Fruit fly (Drosophila melanogaster) whole organism, embryonic: ENCODE measurements around the gene firl.

Source experiments
- Ada2b ChIP-seq: fragments of 200-800 bp; sonication (Bioruptor generic); IDR thresholded peaks from 2 replicates; pipeline ENCODE4 v1.3.6; 2022; ENCODE audit warnings: missing biosample characterization, missing genetic modification characterization
- Bgb ChIP-seq: fragments of 200-800 bp; sonication (Bioruptor generic); IDR thresholded peaks from 2 replicates; pipeline ENCODE4 v1.3.6; 2022; ENCODE audit warnings: missing biosample characterization, missing genetic modification characterization; ENCODE audit not compliant: partially characterized antibody
- CG10267 ChIP-seq: fragments of 200-800 bp; sonication (Bioruptor generic); optimal IDR thresholded peaks from 2 replicates; lab custom pipeline; 2018; ENCODE audit warnings: missing biosample characterization, mild to moderate bottlenecking, missing genetic modification characterization, moderate library complexity
- CG10274 ChIP-seq: fragments of 200-800 bp; sonication (Bioruptor generic); optimal IDR thresholded peaks from 3 replicates; lab custom pipeline; 2017; ENCODE audit warnings: missing biosample characterization, mild to moderate bottlenecking, missing genetic modification characterization
- CG11723 ChIP-seq: fragments of 200-800 bp; sonication (Bioruptor generic); optimal IDR thresholded peaks from 2 replicates; lab custom pipeline; 2017; ENCODE audit warnings: missing biosample characterization, mild to moderate bottlenecking, missing genetic modification characterization
- CG12236 ChIP-seq: fragments of 200-800 bp; sonication (Bioruptor generic); optimal IDR thresholded peaks from 2 replicates; lab custom pipeline; 2016; ENCODE audit warnings: missing biosample characterization, missing genetic modification characterization
- CG12391 ChIP-seq: fragments of 200-800 bp; sonication (Bioruptor generic); optimal IDR thresholded peaks from 3 replicates; lab custom pipeline; 2018; ENCODE audit warnings: missing biosample characterization, mild to moderate bottlenecking, missing genetic modification characterization, moderate library complexity
- CG12659 ChIP-seq: fragments of 200-800 bp; sonication (Bioruptor generic); optimal IDR thresholded peaks from 3 replicates; lab custom pipeline; 2017; ENCODE audit warnings: mild to moderate bottlenecking, missing biosample characterization, missing genetic modification reagents, missing genetic modification characterization
- CG13287 ChIP-seq: fragments of 200-800 bp; sonication (Bioruptor generic); IDR thresholded peaks from 2 replicates; pipeline ENCODE4 v1.3.6; 2022; ENCODE audit warnings: missing biosample characterization, missing genetic modification characterization; ENCODE audit not compliant: partially characterized antibody
- CG15601 ChIP-seq: fragments of 200-800 bp; sonication (Bioruptor generic); optimal IDR thresholded peaks from 3 replicates; lab custom pipeline; 2019; ENCODE audit warnings: missing biosample characterization, mild to moderate bottlenecking, missing genetic modification characterization, moderate library complexity
- CG1602 ChIP-seq: fragments of 200-800 bp; sonication (Bioruptor generic); optimal IDR thresholded peaks from 3 replicates; lab custom pipeline; 2016; ENCODE audit warnings: missing biosample characterization, missing genetic modification characterization
- CG17829 ChIP-seq: fragments of 200-800 bp; optimal IDR thresholded peaks from 2 replicates; lab custom pipeline; 2019; ENCODE audit warnings: missing biosample characterization, mild to moderate bottlenecking, missing genetic modification characterization, moderate library complexity
- CG18262 ChIP-seq: fragments of 200-800 bp; optimal IDR thresholded peaks from 3 replicates; lab custom pipeline; 2019; ENCODE audit warnings: missing biosample characterization, mild to moderate bottlenecking, missing genetic modification characterization, moderate library complexity
- CG42726 ChIP-seq: fragments of 200-800 bp; sonication (Bioruptor generic); IDR thresholded peaks from 2 replicates; pipeline ENCODE4 v1.3.6; 2022; ENCODE audit warnings: missing biosample characterization, missing genetic modification characterization; ENCODE audit not compliant: partially characterized antibody
- CG4282 ChIP-seq: fragments of 200-800 bp; sonication (Bioruptor generic); optimal IDR thresholded peaks from 2 replicates; lab custom pipeline; 2016; ENCODE audit warnings: missing biosample characterization, missing genetic modification characterization
- CG5180 ChIP-seq: fragments of 200-800 bp; sonication (Bioruptor generic); optimal IDR thresholded peaks from 3 replicates; lab custom pipeline; 2017; ENCODE audit warnings: missing biosample characterization, missing genetic modification characterization, mild to moderate bottlenecking, moderate library complexity, missing genetic modification reagents
- CG8290 ChIP-seq, 3 experiments: fragments of 200-800 bp; sonication (Bioruptor generic); optimal IDR thresholded peaks; 2 replicates each; lab custom pipeline; 2016 to 2019; ENCODE audit warnings: missing biosample characterization in 3 of 3, missing genetic modification characterization in 3 of 3, mild to moderate bottlenecking in 2 of 3, moderate library complexity in 1 of 3
- CG9215 ChIP-seq: fragments of 200-800 bp; sonication (Bioruptor generic); IDR thresholded peaks from 2 replicates; pipeline ENCODE4 v1.3.6; 2022; ENCODE audit warnings: missing biosample characterization, missing genetic modification characterization
- CG9437 ChIP-seq: fragments of 200-800 bp; sonication (Bioruptor generic); optimal IDR thresholded peaks from 2 replicates; lab custom pipeline; 2018; ENCODE audit warnings: missing biosample characterization, mild to moderate bottlenecking, missing genetic modification characterization
- Dbx ChIP-seq: fragments of 200-800 bp; sonication (Bioruptor generic); IDR thresholded peaks from 3 replicates; pipeline ENCODE4 v1.3.6; 2022; ENCODE audit warnings: missing biosample characterization, missing genetic modification characterization
- Doc3 ChIP-seq: fragments of 200-800 bp; sonication (Bioruptor generic); IDR thresholded peaks from 3 replicates; pipeline ENCODE4 v1.3.6; 2022; ENCODE audit warnings: missing biosample characterization, missing genetic modification characterization; ENCODE audit not compliant: partially characterized antibody
- Elba2 ChIP-seq: fragments of 200-800 bp; sonication (Bioruptor generic); optimal IDR thresholded peaks from 3 replicates; lab custom pipeline; 2016; ENCODE audit warnings: missing biosample characterization, missing genetic modification characterization
- HLHmδ ChIP-seq: fragments of 200-800 bp; sonication (Bioruptor generic); optimal IDR thresholded peaks from 2 replicates; lab custom pipeline; 2018; ENCODE audit warnings: missing biosample characterization, mild to moderate bottlenecking, missing genetic modification characterization, moderate library complexity
- Hey ChIP-seq: fragments of 200-800 bp; sonication (Bioruptor generic); optimal IDR thresholded peaks from 3 replicates; lab custom pipeline; 2018; ENCODE audit warnings: missing biosample characterization, mild to moderate bottlenecking, missing genetic modification characterization
- Meics ChIP-seq: fragments of 200-800 bp; sonication (Bioruptor generic); optimal IDR thresholded peaks from 2 replicates; lab custom pipeline; 2017; ENCODE audit warnings: missing biosample characterization, mild to moderate bottlenecking, missing genetic modification characterization
- NFAT ChIP-seq: fragments of 200-800 bp; sonication (Bioruptor generic); IDR thresholded peaks from 2 replicates; pipeline ENCODE4 v1.3.6; 2022; ENCODE audit warnings: missing biosample characterization, missing genetic modification characterization
- PHDP ChIP-seq: fragments of 200-800 bp; sonication (Bioruptor generic); optimal IDR thresholded peaks from 3 replicates; lab custom pipeline; 2018; ENCODE audit warnings: missing biosample characterization, mild to moderate bottlenecking, missing genetic modification characterization, moderate library complexity
- Sox102F ChIP-seq: fragments of 200-800 bp; sonication (Bioruptor generic); optimal IDR thresholded peaks from 2 replicates; lab custom pipeline; 2018; ENCODE audit warnings: missing biosample characterization, mild to moderate bottlenecking, missing genetic modification characterization, moderate library complexity
- Sry-δ ChIP-seq: fragments of 200-800 bp; sonication (Bioruptor generic); optimal IDR thresholded peaks from 2 replicates; lab custom pipeline; 2016; ENCODE audit warnings: missing biosample characterization, missing genetic modification characterization
- Trl ChIP-seq, 3 experiments: fragments of >200 bp in 2 of 3; fragments of 200-800 bp in 1 of 3; sonication (Bioruptor generic) in 1 of 3; optimal IDR thresholded peaks; 2 replicates in 1 of 3; 3 replicates in 2 of 3; lab custom pipeline; 2016 to 2017; ENCODE audit warnings: missing biosample characterization in 1 of 3, missing genetic modification characterization in 1 of 3
- YL-1 ChIP-seq: fragments of 200-800 bp; sonication (Bioruptor generic); optimal IDR thresholded peaks from 3 replicates; lab custom pipeline; 2017; ENCODE audit warnings: missing biosample characterization, mild to moderate bottlenecking, missing genetic modification characterization
- bbx ChIP-seq: fragments of 200-800 bp; sonication (Bioruptor generic); IDR thresholded peaks from 2 replicates; pipeline ENCODE4 v1.3.6; 2022; ENCODE audit warnings: missing biosample characterization, missing genetic modification characterization; ENCODE audit not compliant: partially characterized antibody
- bcd ChIP-seq: fragments of 200-800 bp; sonication (Bioruptor generic); optimal IDR thresholded peaks from 2 replicates; lab custom pipeline; 2017; ENCODE audit warnings: missing biosample characterization, mild to moderate bottlenecking, missing genetic modification characterization
- fd64A ChIP-seq: fragments of 200-800 bp; sonication (Bioruptor generic); optimal IDR thresholded peaks from 3 replicates; lab custom pipeline; 2018; ENCODE audit warnings: missing biosample characterization, mild to moderate bottlenecking, missing genetic modification characterization
- gfzf ChIP-seq: fragments of 200-800 bp; sonication (Bioruptor generic); optimal IDR thresholded peaks from 2 replicates; lab custom pipeline; 2016; ENCODE audit warnings: missing biosample characterization, mild to moderate bottlenecking, missing genetic modification characterization, moderate library complexity
- gro ChIP-seq: fragments of 200-800 bp; sonication (Bioruptor generic); optimal IDR thresholded peaks from 2 replicates; lab custom pipeline; 2016; ENCODE audit warnings: missing biosample characterization, missing genetic modification characterization
- gsb ChIP-seq: fragments of 200-800 bp; sonication (Bioruptor generic); IDR thresholded peaks from 2 replicates; pipeline ENCODE4 v1.3.6; 2022; ENCODE audit warnings: missing biosample characterization, missing genetic modification characterization
- gsb-n ChIP-seq: fragments of 200-800 bp; sonication (Bioruptor generic); optimal IDR thresholded peaks from 3 replicates; lab custom pipeline; 2018; ENCODE audit warnings: missing biosample characterization, mild to moderate bottlenecking, missing genetic modification characterization
- ham ChIP-seq: fragments of 200-800 bp; sonication (Bioruptor generic); IDR thresholded peaks from 2 replicates; pipeline ENCODE4 v1.3.6; 2022; ENCODE audit warnings: missing biosample characterization, missing genetic modification characterization
- lola ChIP-seq, 3 experiments: fragments of >200 bp in 2 of 3; fragments of 200-800 bp in 1 of 3; sonication (Bioruptor generic) in 1 of 3; optimal IDR thresholded peaks; 2 replicates each; lab custom pipeline; 2017 to 2019; ENCODE audit warnings: missing biosample characterization in 3 of 3, missing genetic modification characterization in 3 of 3, mild to moderate bottlenecking in 1 of 3, moderate library complexity in 1 of 3
- run ChIP-seq: fragments of 200-800 bp; sonication (Bioruptor generic); optimal IDR thresholded peaks from 3 replicates; lab custom pipeline; 2018; ENCODE audit warnings: missing biosample characterization, mild to moderate bottlenecking, missing genetic modification characterization
- sisA ChIP-seq: fragments of 200-800 bp; sonication (Bioruptor generic); IDR thresholded peaks from 2 replicates; pipeline ENCODE4 v1.3.6; 2022; ENCODE audit warnings: missing biosample characterization, missing genetic modification characterization
- slbo ChIP-seq: fragments of 200-800 bp; sonication (Bioruptor generic); IDR thresholded peaks from 2 replicates; pipeline ENCODE4 v1.3.6; 2022; ENCODE audit warnings: missing biosample characterization, missing genetic modification characterization
- sna ChIP-seq: fragments of 200-800 bp; sonication (Bioruptor generic); IDR thresholded peaks from 2 replicates; pipeline ENCODE4 v1.3.6; 2022; ENCODE audit warnings: missing biosample characterization, missing genetic modification characterization; ENCODE audit not compliant: partially characterized antibody
- trem ChIP-seq: fragments of 200-800 bp; optimal IDR thresholded peaks from 3 replicates; lab custom pipeline; 2019; ENCODE audit warnings: missing biosample characterization, mild to moderate bottlenecking, missing genetic modification characterization, moderate library complexity
- vvl ChIP-seq: fragments of 200-800 bp; sonication (Bioruptor generic); IDR thresholded peaks from 2 replicates; pipeline ENCODE4 v1.3.6; 2022; ENCODE audit warnings: missing biosample characterization, missing genetic modification characterization
- zen2 ChIP-seq: fragments of 200-800 bp; sonication (Bioruptor generic); IDR thresholded peaks from 3 replicates; pipeline ENCODE4 v1.3.6; 2022; ENCODE audit warnings: missing biosample characterization, missing genetic modification characterization; ENCODE audit not compliant: partially characterized antibody

firl gene

dm6 chr2L:12108779-12109564 is 42.4 kb upstream of the firl start, which contains the start of the genes Rab6 and Phae1 (continued):
- peak; percentile 59 for TF ChIP-seq CG8290 (GFP tag; optimal IDR thresholded peaks at IDR 0.05; lab: Kevin White, UChicago)
- TF ChIP-seq CG8290 (tag; optimal IDR thresholded peaks at IDR 0.05; lab: Kevin White, UChicago) = no peak
- TF ChIP-seq Sry-δ (GFP tag; lab: Kevin White, UChicago) = peak; percentile 70
- TF ChIP-seq gfzf (GFP tag; lab: Kevin White, UChicago) = peak; percentile 77
- peak; percentile 24 for TF ChIP-seq CG17829
- no peak for TF ChIP-seq run (tag; lab: Kevin White, UChicago)
- peak; percentile 14 for TF ChIP-seq PHDP (tag; lab: Kevin White, UChicago)
- TF ChIP-seq CG11723 (GFP tag; lab: Kevin White, UChicago) = no peak
- TF ChIP-seq gsb-n (tag; lab: Kevin White, UChicago) = peak; percentile 40
- no peak for TF ChIP-seq Meics (GFP tag; lab: Kevin White, UChicago)
- TF ChIP-seq CG10267 = peak; percentile 56
- TF ChIP-seq Elba2 (GFP tag; lab: Kevin White, UChicago) = no peak
- no peak for TF ChIP-seq sisA (GFP tag; lab: Robert Waterston, UW)
- TF ChIP-seq bcd (GFP tag; lab: Kevin White, UChicago) = no peak
- no peak for TF ChIP-seq CG12236 (GFP tag; lab: Kevin White, UChicago)
- TF ChIP-seq gsb = no peak
- TF ChIP-seq CG12391 (tag; lab: Kevin White, UChicago) = peak; percentile 20
- peak; percentile 77 for TF ChIP-seq sna (GFP tag; lab: Robert Waterston, UW)
- TF ChIP-seq Sox102F = no peak
- TF ChIP-seq CG18262 (tag; lab: Kevin White, UChicago) = peak; percentile 13
- peak; percentile 77 for TF ChIP-seq trem
- no peak for TF ChIP-seq ham (GFP tag; lab: Robert Waterston, UW)
- peak; percentile 66 to 68 for TF ChIP-seq Trl (optimal IDR thresholded peaks at IDR 0.05; lab: Kevin White, UChicago)
- TF ChIP-seq Trl (GFP tag; optimal IDR thresholded peaks at IDR 0.05; lab: Kevin White, UChicago) = no peak
- no peak for TF ChIP-seq HLHmδ
- TF ChIP-seq fd64A (GFP tag; lab: Kevin White, UChicago) = no peak
- peak; percentile 42; the same call in 1 of the 2 replicates for TF ChIP-seq CG42726
- TF ChIP-seq gro = peak; percentile 29
- TF ChIP-seq zen2 (GFP tag; lab: Robert Waterston, UW) = peak; percentile 62; the same call in 1 of the 3 replicates
- TF ChIP-seq slbo = no peak
- no peak for TF ChIP-seq CG1602 (GFP tag; lab: Kevin White, UChicago)
- TF ChIP-seq CG12659 (GFP tag; lab: Kevin White, UChicago) = peak; percentile 8
- peak; percentile 50 for TF ChIP-seq Hey (tag; lab: Kevin White, UChicago)
- TF ChIP-seq YL-1 (GFP tag; lab: Kevin White, UChicago) = peak; percentile 88
- peak; percentile 84 for TF ChIP-seq CG13287 (GFP tag; lab: Robert Waterston, UW)
- TF ChIP-seq bbx = peak; percentile 83; the same call in 1 of the 2 replicates
- no peak for TF ChIP-seq lola (GFP tag; optimal IDR thresholded peaks at IDR 0.05; lab: Kevin White, UChicago)
- no peak for TF ChIP-seq CG9215 (GFP tag; lab: Robert Waterston, UW)
- no peak for TF ChIP-seq CG9437
- no peak for TF ChIP-seq CG10274
- TF ChIP-seq Bgb = peak; percentile 87
- no peak for TF ChIP-seq Dbx (GFP tag; lab: Robert Waterston, UW)
- no peak for TF ChIP-seq CG4282
- peak; percentile 36; the same call in 1 of the 2 replicates for TF ChIP-seq vvl (GFP tag; lab: Robert Waterston, UW)
- peak; percentile 74; the same call in 2 of the 3 replicates for TF ChIP-seq Doc3 (GFP tag; lab: Robert Waterston, UW)
- TF ChIP-seq CG5180 (GFP tag; lab: Kevin White, UChicago) = no peak
- peak; percentile 22 for TF ChIP-seq CG15601 (tag; lab: Kevin White, UChicago)
- TF ChIP-seq Ada2b (GFP tag; lab: Robert Waterston, UW) = no peak
- peak; percentile 62; the same call in 1 of the 2 replicates for TF ChIP-seq NFAT (GFP tag; lab: Robert Waterston, UW)
